Worm (Caenorhabditis elegans) whole organism, L4 larva: ENCODE results near the gene F53B1.8.

ENCODE experiments used
- F44E2.7 ChIP-seq: fragments of 200-800 bp; sonication (Bioruptor generic); IDR thresholded peaks from 2 replicates; pipeline ENCODE4 v2.1.2; 2022; ENCODE audit warnings: missing genetic modification characterization, missing compliant biosample characterization
- F49E8.2 ChIP-seq: sonication (generic microtip); optimal IDR thresholded peaks from 2 replicates; lab custom pipeline; 2016; ENCODE audit warnings: missing compliant biosample characterization, mild to moderate bottlenecking, missing genetic modification characterization, borderline replicate concordance
- Y105C5A.15 ChIP-seq: fragments of 200-800 bp; sonication (Bioruptor generic); IDR thresholded peaks from 2 replicates; pipeline ENCODE4 v1.3.6; 2022; ENCODE audit warnings: missing genetic modification characterization, missing compliant biosample characterization
- ZK337.2 ChIP-seq: fragments of 200-800 bp; sonication (Bioruptor generic); IDR thresholded peaks from 2 replicates; pipeline ENCODE4 v1.3.6; 2022; ENCODE audit warnings: missing genetic modification reagents, missing genetic modification characterization, missing compliant biosample characterization
- ceh-28 ChIP-seq: fragments of 150-350 bp; optimal IDR thresholded peaks from 2 replicates; lab custom pipeline; 2014; ENCODE audit warnings: missing biosample characterization, missing genetic modification reagents, missing genetic modification characterization
- ceh-32 ChIP-seq: sonication (generic microtip); optimal IDR thresholded peaks from 2 replicates; lab custom pipeline; 2016; ENCODE audit warnings: mild to moderate bottlenecking, missing genetic modification characterization, missing compliant biosample characterization; ENCODE audit not compliant: poor library complexity
- ceh-82 ChIP-seq: sonication (generic microtip); optimal IDR thresholded peaks from 2 replicates; lab custom pipeline; 2017; ENCODE audit warnings: missing biosample characterization, missing genetic modification characterization
- ctbp-1 ChIP-seq: fragments of 200-800 bp; sonication (Bioruptor generic); IDR thresholded peaks from 2 replicates; pipeline ENCODE4 v1.3.6; 2022; ENCODE audit warnings: missing genetic modification reagents, missing genetic modification characterization, missing compliant biosample characterization
- daf-16 ChIP-seq, 3 experiments: sonication (generic microtip); optimal IDR thresholded peaks; 2 replicates each; lab custom pipeline; 2016 to 2017; ENCODE audit warnings: missing genetic modification characterization in 3 of 3, missing genetic modification reagents in 3 of 3, mild to moderate bottlenecking in 2 of 3, missing compliant biosample characterization in 2 of 3, missing biosample characterization in 1 of 3, moderate library complexity in 1 of 3
- daf-19 ChIP-seq: fragments of 200-800 bp; sonication (Bioruptor generic); conservative IDR thresholded peaks from 2 replicates; pipeline ENCODE4 v1.3.6; 2022; ENCODE audit warnings: missing genetic modification characterization, missing compliant biosample characterization
- daf-8 ChIP-seq: fragments of 200-800 bp; sonication (Bioruptor generic); IDR thresholded peaks from 2 replicates; pipeline ENCODE4 v1.3.6; 2022; ENCODE audit warnings: missing genetic modification characterization, missing compliant biosample characterization
- dmd-6 ChIP-seq: fragments of 200-800 bp; sonication (Bioruptor generic); IDR thresholded peaks from 2 replicates; pipeline ENCODE4 v1.3.6; 2022; ENCODE audit warnings: missing genetic modification reagents, missing genetic modification characterization, missing compliant biosample characterization
- dpl-1 ChIP-seq: fragments of 150-350 bp; optimal IDR thresholded peaks from 2 replicates; lab custom pipeline; 2014; ENCODE audit warnings: missing biosample characterization, missing genetic modification reagents, missing genetic modification characterization
- duxl-1 ChIP-seq: sonication (generic microtip); optimal IDR thresholded peaks from 2 replicates; lab custom pipeline; 2016; ENCODE audit warnings: mild to moderate bottlenecking, missing genetic modification characterization, moderate library complexity, missing compliant biosample characterization; ENCODE audit not compliant: poor library complexity
- dve-1 ChIP-seq: sonication (generic microtip); optimal IDR thresholded peaks from 2 replicates; lab custom pipeline; 2017; ENCODE audit warnings: antibody characterized with exemption, mild to moderate bottlenecking, missing genetic modification characterization, missing compliant biosample characterization; ENCODE audit not compliant: insufficient read depth
- egl-27 ChIP-seq: sonication (generic microtip); optimal IDR thresholded peaks from 3 replicates; lab custom pipeline; 2017; ENCODE audit warnings: missing biosample characterization, missing genetic modification reagents, missing genetic modification characterization
- egl-43 ChIP-seq: fragments of 200-800 bp; sonication (Bioruptor generic); IDR thresholded peaks from 2 replicates; pipeline ENCODE4 v1.3.6; 2022; ENCODE audit warnings: missing genetic modification reagents, missing genetic modification characterization, missing compliant biosample characterization
- hlh-11 ChIP-seq: fragments of 200-800 bp; sonication (Bioruptor generic); optimal IDR thresholded peaks from 2 replicates; lab custom pipeline; 2018; ENCODE audit warnings: mild to moderate bottlenecking, missing genetic modification characterization, missing compliant biosample characterization
- hlh-30 ChIP-seq: sonication (generic microtip); optimal IDR thresholded peaks from 2 replicates; lab custom pipeline; 2017; ENCODE audit warnings: antibody characterized with exemption, mild to moderate bottlenecking, missing genetic modification characterization, missing compliant biosample characterization; ENCODE audit not compliant: insufficient read depth
- hmg-1.1 ChIP-seq: fragments of 200-800 bp; sonication (Bioruptor generic); IDR thresholded peaks from 2 replicates; pipeline ENCODE4 v1.3.6; 2022; ENCODE audit warnings: missing genetic modification reagents, missing genetic modification characterization, missing compliant biosample characterization
- jun-1 ChIP-seq: fragments of 150-350 bp; optimal IDR thresholded peaks from 2 replicates; lab custom pipeline; 2014; ENCODE audit warnings: missing biosample characterization, missing genetic modification reagents, missing genetic modification characterization
- lin-1 ChIP-seq: fragments of 200-800 bp; sonication (Bioruptor generic); IDR thresholded peaks from 2 replicates; pipeline ENCODE4 v1.3.6; 2022; ENCODE audit warnings: missing genetic modification reagents, missing genetic modification characterization, missing compliant biosample characterization
- lin-29 ChIP-seq: fragments of 200-800 bp; sonication (Bioruptor generic); IDR thresholded peaks from 2 replicates; pipeline ENCODE4 v1.3.6; 2022; ENCODE audit warnings: missing genetic modification reagents, missing genetic modification characterization, missing compliant biosample characterization
- mdl-1 ChIP-seq, 2 experiments: fragments of 150-350 bp in 1 of 2; sonication (generic microtip) in 1 of 2; optimal IDR thresholded peaks; 2 replicates each; lab custom pipeline; 2014 to 2017; ENCODE audit warnings: missing biosample characterization in 2 of 2, missing genetic modification characterization in 2 of 2
- mes-2 ChIP-seq: sonication (generic microtip); optimal IDR thresholded peaks from 2 replicates; lab custom pipeline; 2016; ENCODE audit warnings: missing genotype, mild to moderate bottlenecking, missing genetic modification characterization, missing compliant biosample characterization; ENCODE audit not compliant: poor library complexity, severe bottlenecking
- nhr-102 ChIP-seq: sonication (generic microtip); optimal IDR thresholded peaks from 2 replicates; lab custom pipeline; 2016; ENCODE audit warnings: mild to moderate bottlenecking, missing genetic modification characterization, moderate library complexity, missing compliant biosample characterization
- nhr-11 ChIP-seq: fragments of 150-350 bp; optimal IDR thresholded peaks from 2 replicates; lab custom pipeline; 2014; ENCODE audit warnings: missing biosample characterization, missing genetic modification characterization
- nhr-28 ChIP-seq: fragments of 150-350 bp; optimal IDR thresholded peaks from 2 replicates; lab custom pipeline; 2014; ENCODE audit warnings: missing biosample characterization, missing genetic modification characterization
- nhr-41 ChIP-seq: fragments of 200-800 bp; sonication (Bioruptor generic); IDR thresholded peaks from 2 replicates; pipeline ENCODE4 v1.3.6; 2022; ENCODE audit warnings: missing genetic modification reagents, missing genetic modification characterization, missing compliant biosample characterization
- nhr-6 ChIP-seq: fragments of 150-350 bp; optimal IDR thresholded peaks from 2 replicates; lab custom pipeline; 2014; ENCODE audit warnings: missing biosample characterization, missing genetic modification characterization
- nhr-77 ChIP-seq: fragments of 150-350 bp; optimal IDR thresholded peaks from 2 replicates; lab custom pipeline; 2014; ENCODE audit warnings: missing biosample characterization, missing genetic modification characterization
- pha-4 ChIP-seq, 2 experiments: fragments of 150-350 bp in 1 of 2; fragments of 200-800 bp in 1 of 2; sonication (Bioruptor generic) in 1 of 2; IDR thresholded peaks in 1 of 2; optimal IDR thresholded peaks in 1 of 2; 2 replicates each; pipeline versions ENCODE4 v1.3.6 to Lab custom; 2014 to 2022; ENCODE audit warnings: missing genetic modification characterization in 2 of 2, missing genetic modification reagents in 2 of 2, missing biosample characterization in 1 of 2, missing compliant biosample characterization in 1 of 2
- pqm-1 ChIP-seq: sonication (generic microtip); optimal IDR thresholded peaks from 2 replicates; lab custom pipeline; 2017; ENCODE audit warnings: missing biosample characterization, missing genetic modification characterization
- rbr-2 ChIP-seq: sonication (generic microtip); optimal IDR thresholded peaks from 2 replicates; lab custom pipeline; 2016; ENCODE audit warnings: missing genotype, missing genetic modification characterization, missing compliant biosample characterization
- tag-97 ChIP-seq: fragments of 200-800 bp; sonication (Bioruptor generic); IDR thresholded peaks from 2 replicates; pipeline ENCODE4 v1.3.6; 2022; ENCODE audit warnings: missing genetic modification characterization, missing compliant biosample characterization
- tra-1 ChIP-seq: fragments of 200-800 bp; sonication (Bioruptor generic); IDR thresholded peaks from 2 replicates; pipeline ENCODE4 v1.3.6; 2022; ENCODE audit warnings: missing genetic modification reagents, missing genetic modification characterization, missing compliant biosample characterization
- unc-39 ChIP-seq: sonication (generic microtip); optimal IDR thresholded peaks from 2 replicates; lab custom pipeline; 2017; ENCODE audit warnings: missing biosample characterization, missing genetic modification characterization
- unc-62 ChIP-seq, 3 experiments: fragments of 150-350 bp in 1 of 3; sonication (generic microtip); optimal IDR thresholded peaks in 2 of 3; peaks in 1 of 3; 1 replicate in 1 of 3; 2 replicates in 2 of 3; lab custom pipeline; 2014 to 2017; ENCODE audit warnings: missing biosample characterization in 3 of 3, missing genetic modification characterization in 3 of 3, missing genetic modification reagents in 3 of 3, missing genotype in 1 of 3
- zag-1 ChIP-seq: fragments of 150-350 bp; optimal IDR thresholded peaks from 2 replicates; lab custom pipeline; 2014; ENCODE audit warnings: missing biosample characterization, missing genetic modification characterization
- zip-11 ChIP-seq: fragments of 200-800 bp; sonication (Bioruptor generic); IDR thresholded peaks from 2 replicates; pipeline ENCODE4 v1.3.6; 2022; ENCODE audit warnings: missing genetic modification characterization, missing compliant biosample characterization
- ztf-7 ChIP-seq: fragments of 150-350 bp; optimal IDR thresholded peaks from 2 replicates; lab custom pipeline; 2014; ENCODE audit warnings: missing biosample characterization, missing genetic modification characterization

F53B1.8 gene

ce11 chrX:2130141-2130540 is at the start of gene F53B1.8:
Gene F53B1.8, minus strand, starts transcription at chrX:2130241.
- TF ChIP-seq daf-8 (no peak), ctbp-1 (no peak), duxl-1 (no peak), daf-19 (no peak), lin-1 (no peak), zip-11 (no peak), daf-16 (GFP tag; optimal IDR thresholded peaks at IDR 0.05; lab: Kevin White, UChicago) (no peak), daf-16 (tag; optimal IDR thresholded peaks at IDR 0.05; lab: Kevin White, UChicago) (no peak), ceh-82 (tag; lab: Kevin White, UChicago) (no peak), pha-4 (GFP tag; IDR thresholded peaks at IDR 0.05; lab: Robert Waterston, UW) (no peak), pha-4 (tag; optimal IDR thresholded peaks at IDR 0.05; lab: Kevin White, UChicago) (no peak), nhr-102 (tag; lab: Kevin White, UChicago) (no peak), ceh-32 (no peak)

DNA sequence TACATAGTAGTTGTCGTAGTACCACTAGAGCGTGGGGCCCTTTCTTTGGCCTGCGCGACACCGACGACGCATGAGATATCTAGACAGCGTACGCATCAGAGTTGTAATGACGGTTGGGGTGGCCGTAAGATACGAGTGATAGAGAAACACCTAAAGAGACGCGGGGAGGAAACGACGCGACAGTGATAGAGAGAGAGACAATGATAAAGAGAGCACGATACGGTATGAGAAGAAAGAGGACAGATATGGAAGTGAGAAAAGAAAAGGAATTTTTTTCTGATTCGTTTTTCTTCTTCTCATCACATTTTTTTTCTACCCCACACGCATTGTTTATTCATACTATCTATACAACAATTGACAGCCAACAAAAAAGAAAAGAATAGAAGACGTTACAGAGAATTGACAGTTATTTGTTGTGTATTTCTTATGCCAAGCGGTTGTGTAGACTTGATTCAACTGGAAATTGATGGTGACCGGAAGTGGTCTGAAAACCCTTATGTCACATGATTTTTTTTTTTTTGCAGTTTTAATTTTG is 48.4 kb upstream of the F53B1.8 start:
- peak; percentile 32 for TF ChIP-seq pqm-1 (tag; lab: Kevin White, UChicago)
- peak; percentile 10 for TF ChIP-seq hlh-30 (tag; lab: Kevin White, UChicago)
- 0 out of 2 replicates have a peak, but pooled peaks have one; percentile 15 for TF ChIP-seq tra-1 (GFP tag; lab: Robert Waterston, UW)
- TF ChIP-seq daf-16 (GFP tag; optimal IDR thresholded peaks at IDR 0.05; lab: Kevin White, UChicago), result no peak
- TF ChIP-seq daf-16 (tag; optimal IDR thresholded peaks at IDR 0.05; lab: Kevin White, UChicago), result peak; percentile 15
- no peak for TF ChIP-seq F49E8.2 (tag; lab: Kevin White, UChicago)
- TF ChIP-seq dmd-6, result peak; percentile 37
- peak; percentile 28 for TF ChIP-seq hlh-11
- peak; percentile 62 for TF ChIP-seq dve-1 (tag; lab: Kevin White, UChicago)
- TF ChIP-seq egl-43, result no peak
- no peak for TF ChIP-seq jun-1 (tag; lab: Kevin White, UChicago)
- peak in 1 of 2 experiments; percentile 28 for TF ChIP-seq mdl-1 (tag; optimal IDR thresholded peaks at IDR 0.05; lab: Kevin White, UChicago)
- TF ChIP-seq nhr-28, result peak; percentile 43

DNA sequence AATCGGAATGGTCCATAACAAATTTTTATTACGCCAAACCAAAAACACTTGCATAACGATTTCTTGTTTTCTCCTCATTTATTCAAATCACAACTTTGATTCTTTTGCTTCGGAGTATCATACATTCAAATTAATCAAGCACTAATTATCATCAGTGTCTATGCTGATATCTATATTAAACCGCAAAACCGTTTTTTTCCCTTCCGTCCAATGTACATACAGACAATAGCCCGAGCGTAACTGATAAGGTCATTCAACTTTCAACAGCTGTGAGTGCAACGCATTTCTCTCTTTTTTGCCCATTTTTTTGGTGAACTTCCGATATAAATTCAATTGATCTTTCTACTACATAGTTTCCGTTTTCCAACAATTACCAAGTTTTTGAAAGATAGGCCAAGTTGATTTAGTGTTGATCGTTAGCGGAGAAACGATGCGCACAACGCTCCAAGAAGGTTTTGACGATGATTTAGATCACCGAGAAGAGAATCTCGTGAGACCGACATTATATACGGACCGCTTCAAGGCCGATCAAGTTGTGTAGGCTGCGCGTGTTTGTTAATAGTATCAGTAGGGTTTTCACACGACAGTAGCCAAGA is 47.8 kb upstream of the F53B1.8 start:
- TF ChIP-seq unc-62 (GFP tag; optimal IDR thresholded peaks at IDR 0.05 in 1 of 2; lab: Kevin White, UChicago) (peak in 1 of 2 experiments; percentile 82), unc-62 (tag; optimal IDR thresholded peaks at IDR 0.05; lab: Kevin White, UChicago) (no peak), zag-1 (tag; lab: Kevin White, UChicago) (no peak), dmd-6 (peak; percentile 8; the same call in 1 of the 2 replicates), unc-39 (tag; lab: Kevin White, UChicago) (no peak), pqm-1 (tag; lab: Kevin White, UChicago) (peak; percentile 40)

DNA sequence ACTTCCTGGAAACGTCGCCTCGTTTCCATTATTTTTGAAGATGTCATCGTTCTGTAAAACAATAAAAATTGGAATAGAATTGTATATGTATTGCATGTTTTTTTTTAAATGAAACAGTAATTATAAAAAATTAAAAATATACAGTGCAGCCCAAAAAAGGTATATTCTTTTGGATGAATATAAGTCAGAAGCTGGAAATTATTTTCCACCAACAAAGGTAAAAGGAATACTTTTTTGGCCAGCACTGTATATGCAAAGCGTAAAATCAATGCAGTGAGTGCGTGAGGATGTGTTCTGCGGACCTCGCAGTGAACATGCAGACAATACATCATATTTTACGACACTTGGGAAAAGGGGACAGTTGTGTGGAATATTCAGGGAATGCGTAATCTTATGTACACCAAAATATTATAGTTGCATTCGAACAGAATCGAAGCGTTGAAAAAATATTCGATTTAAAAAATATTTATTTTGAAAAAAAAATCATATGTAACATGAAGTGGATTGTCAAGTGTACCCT is 46.4 kb upstream of the F53B1.8 start, which contains the start of gene F48B9.8:
F48B9.8 (minus strand) TSS at position 51 of the 520 bp plus-strand sequence.
- TF ChIP-seq jun-1 (tag; lab: Kevin White, UChicago) (no peak), unc-62 (GFP tag; optimal IDR thresholded peaks at IDR 0.05 in 1 of 2; lab: Kevin White, UChicago) (peak in 1 of 2 experiments; percentile 70), unc-62 (tag; optimal IDR thresholded peaks at IDR 0.05; lab: Kevin White, UChicago) (no peak), F49E8.2 (tag; lab: Kevin White, UChicago) (no peak), nhr-102 (tag; lab: Kevin White, UChicago) (no peak), ztf-7 (tag; lab: Kevin White, UChicago) (peak; percentile 10), mes-2 (tag; lab: Kevin White, UChicago) (peak; percentile 16), tag-97 (no peak), nhr-6 (tag; lab: Kevin White, UChicago) (no peak), egl-27 (tag; lab: Kevin White, UChicago) (no peak), hlh-11 (no peak), pqm-1 (tag; lab: Kevin White, UChicago) (no peak), hmg-1.1 (GFP tag; lab: Robert Waterston, UW) (no peak; the same call in 1 of the 2 replicates), nhr-11 (tag; lab: Kevin White, UChicago) (no peak), F44E2.7 (GFP tag; lab: Robert Waterston, UW) (no peak), nhr-77 (tag; lab: Kevin White, UChicago) (no peak), dpl-1 (GFP tag; lab: Kevin White, UChicago) (no peak), ZK337.2 (no peak), hlh-30 (tag; lab: Kevin White, UChicago) (no peak), Y105C5A.15 (GFP tag; lab: Robert Waterston, UW) (no peak), ceh-28 (tag; lab: Kevin White, UChicago) (no peak), nhr-41 (GFP tag; lab: Robert Waterston, UW) (no peak), rbr-2 (tag; lab: Kevin White, UChicago) (no peak), lin-1 (no peak), lin-29 (GFP tag; lab: Robert Waterston, UW) (no peak)
